Worm (Caenorhabditis elegans) whole organism, midembryonic: ENCODE data around the gene mcp-1.

ENCODE experiments used
- T22C8.4 ChIP-seq: fragments of 200-800 bp; sonication (Bioruptor generic); IDR thresholded peaks from 2 replicates; pipeline ENCODE4 v1.3.6; 2022; ENCODE audit warnings: missing genetic modification characterization, missing compliant biosample characterization
- flt-1 ChIP-seq: fragments of 200-800 bp; sonication (Bioruptor generic); IDR thresholded peaks from 2 replicates; pipeline ENCODE4 v1.3.6; 2022; ENCODE audit warnings: missing genetic modification characterization, missing compliant biosample characterization
- med-1 ChIP-seq: sonication (generic microtip); optimal IDR thresholded peaks from 2 replicates; lab custom pipeline; 2017; ENCODE audit warnings: missing genetic modification characterization, mild to moderate bottlenecking, missing compliant biosample characterization, antibody characterized with exemption, missing genetic modification reagents; ENCODE audit not compliant: insufficient read depth
- ref-1 ChIP-seq: fragments of 200-800 bp; sonication (Bioruptor generic); conservative IDR thresholded peaks from 2 replicates; pipeline ENCODE4 v1.3.6; 2022; ENCODE audit warnings: missing genetic modification reagents, missing genetic modification characterization, missing compliant biosample characterization
- tab-1 ChIP-seq: fragments of 200-800 bp; sonication (Bioruptor generic); IDR thresholded peaks from 2 replicates; pipeline ENCODE4 v1.3.6; 2022; ENCODE audit warnings: missing genetic modification characterization, missing compliant biosample characterization

ce11 chrV:5982722-5983121 is 21.1 kb downstream of the mcp-1 start:
- TF ChIP-seq flt-1 (GFP tag; lab: Robert Waterston, UW) = no peak
- TF ChIP-seq T22C8.4 (GFP tag; lab: Robert Waterston, UW) = no peak
- TF ChIP-seq med-1 (GFP tag; lab: Kevin White, UChicago) = no peak
- TF ChIP-seq tab-1 (GFP tag; lab: Robert Waterston, UW) = no peak
- no peak for TF ChIP-seq ref-1 (GFP tag; lab: Robert Waterston, UW)
